Worm (Caenorhabditis elegans) whole organism, late embryonic: ENCODE data around the gene srf-3.
A peak's percentile ranks its signal among the peaks of the same experiment; 100 is the strongest.

ENCODE experiments used
- F13H6.1 ChIP-seq: sonication (generic microtip); optimal IDR thresholded peaks from 2 replicates; lab custom pipeline; 2016; ENCODE audit warnings: missing genetic modification characterization, missing compliant biosample characterization
- K02D7.2 ChIP-seq: sonication (generic microtip); optimal IDR thresholded peaks from 2 replicates; lab custom pipeline; 2017; ENCODE audit warnings: mild to moderate bottlenecking, missing genetic modification characterization, missing compliant biosample characterization
- K09A11.1 ChIP-seq: sonication (generic microtip); optimal IDR thresholded peaks from 2 replicates; lab custom pipeline; 2017; ENCODE audit warnings: antibody characterized with exemption, mild to moderate bottlenecking, missing genetic modification characterization, missing compliant biosample characterization; ENCODE audit not compliant: insufficient read depth
- Y22D7AL.16 ChIP-seq: sonication (generic microtip); optimal IDR thresholded peaks from 2 replicates; lab custom pipeline; 2016; ENCODE audit warnings: missing genetic modification characterization, missing compliant biosample characterization
- ceh-24 ChIP-seq: sonication (generic microtip); optimal IDR thresholded peaks from 2 replicates; lab custom pipeline; 2016; ENCODE audit warnings: mild to moderate bottlenecking, missing genetic modification characterization, missing compliant biosample characterization
- ceh-31 ChIP-seq: sonication (generic microtip); optimal IDR thresholded peaks from 2 replicates; lab custom pipeline; 2016; ENCODE audit warnings: missing genetic modification characterization, missing compliant biosample characterization
- ceh-34 ChIP-seq: sonication (generic microtip); optimal IDR thresholded peaks from 2 replicates; lab custom pipeline; 2016; ENCODE audit warnings: mild to moderate bottlenecking, missing genetic modification characterization, missing compliant biosample characterization
- ceh-48 ChIP-seq: sonication (generic microtip); optimal IDR thresholded peaks from 2 replicates; lab custom pipeline; 2016; ENCODE audit warnings: missing genetic modification characterization, inconsistent platforms, missing compliant biosample characterization
- ceh-6 ChIP-seq: fragments of 200-800 bp; sonication (Bioruptor generic); optimal IDR thresholded peaks from 2 replicates; lab custom pipeline; 2018; ENCODE audit warnings: mild to moderate bottlenecking, missing genetic modification characterization, missing compliant biosample characterization
- ceh-9 ChIP-seq: sonication (generic microtip); optimal IDR thresholded peaks from 2 replicates; lab custom pipeline; 2016; ENCODE audit warnings: mild to moderate bottlenecking, missing genetic modification characterization, inconsistent platforms, missing compliant biosample characterization
- dmd-4 ChIP-seq: sonication (generic microtip); optimal IDR thresholded peaks from 2 replicates; lab custom pipeline; 2016; ENCODE audit warnings: borderline replicate concordance, missing genetic modification characterization, missing compliant biosample characterization
- elt-2 ChIP-seq: sonication (generic microtip); optimal IDR thresholded peaks from 2 replicates; lab custom pipeline; 2016; ENCODE audit warnings: missing genetic modification reagents, missing genetic modification characterization, missing compliant biosample characterization
- elt-4 ChIP-seq: sonication (generic microtip); optimal IDR thresholded peaks from 2 replicates; lab custom pipeline; 2016; ENCODE audit warnings: missing genetic modification characterization, missing compliant biosample characterization
- eyg-1 ChIP-seq: sonication (generic microtip); optimal IDR thresholded peaks from 2 replicates; lab custom pipeline; 2016; ENCODE audit warnings: missing genotype, missing genetic modification characterization, missing compliant biosample characterization
- fkh-10 ChIP-seq: fragments of 150-350 bp; optimal IDR thresholded peaks from 2 replicates; lab custom pipeline; 2014; ENCODE audit warnings: missing biosample characterization, missing genetic modification reagents, missing genetic modification characterization
- hlh-13 ChIP-seq: fragments of 200-800 bp; sonication (Bioruptor generic); optimal IDR thresholded peaks from 2 replicates; lab custom pipeline; 2018; ENCODE audit warnings: mild to moderate bottlenecking, missing genetic modification characterization, missing compliant biosample characterization
- hlh-6 ChIP-seq: sonication (generic microtip); optimal IDR thresholded peaks from 2 replicates; lab custom pipeline; 2016; ENCODE audit warnings: missing genotype, missing genetic modification characterization, missing compliant biosample characterization
- hlh-8 ChIP-seq: sonication (generic microtip); optimal IDR thresholded peaks from 2 replicates; lab custom pipeline; 2016; ENCODE audit warnings: missing genotype, missing genetic modification characterization, missing compliant biosample characterization
- nfya-1 ChIP-seq: sonication (generic microtip); optimal IDR thresholded peaks from 2 replicates; lab custom pipeline; 2017; ENCODE audit warnings: missing genetic modification characterization, mild to moderate bottlenecking, missing compliant biosample characterization, antibody characterized with exemption, moderate library complexity
- pax-1 ChIP-seq: fragments of 150-350 bp; optimal IDR thresholded peaks from 2 replicates; lab custom pipeline; 2014; ENCODE audit warnings: missing biosample characterization, missing genetic modification characterization
- pros-1 ChIP-seq: fragments of 150-350 bp; optimal IDR thresholded peaks from 2 replicates; lab custom pipeline; 2014; ENCODE audit warnings: missing biosample characterization, missing genetic modification reagents, missing genetic modification characterization
- ref-2 ChIP-seq: sonication (generic microtip); optimal IDR thresholded peaks from 2 replicates; lab custom pipeline; 2016; ENCODE audit warnings: missing genetic modification characterization, missing compliant biosample characterization
- rnt-1 ChIP-seq: sonication (generic microtip); optimal IDR thresholded peaks from 2 replicates; lab custom pipeline; 2016; ENCODE audit warnings: missing genetic modification characterization, missing compliant biosample characterization
- sdc-2 ChIP-seq: sonication (generic microtip); optimal IDR thresholded peaks from 2 replicates; lab custom pipeline; 2016; ENCODE audit warnings: missing genotype, missing genetic modification characterization, missing compliant biosample characterization
- sox-2 ChIP-seq: fragments of 200-800 bp; sonication (Bioruptor generic); IDR thresholded peaks from 2 replicates; pipeline ENCODE4 v1.3.6; 2022; ENCODE audit warnings: missing genetic modification reagents, missing genetic modification characterization, missing compliant biosample characterization
- syd-9 ChIP-seq: sonication (generic microtip); optimal IDR thresholded peaks from 2 replicates; lab custom pipeline; 2016; ENCODE audit warnings: mild to moderate bottlenecking, missing genetic modification characterization, moderate library complexity, missing compliant biosample characterization
- tbx-2 ChIP-seq: sonication (generic microtip); optimal IDR thresholded peaks from 2 replicates; lab custom pipeline; 2016; ENCODE audit warnings: missing genetic modification characterization, missing compliant biosample characterization
- ttx-3 ChIP-seq: sonication (generic microtip); optimal IDR thresholded peaks from 2 replicates; lab custom pipeline; 2016; ENCODE audit warnings: missing genetic modification reagents, missing genetic modification characterization, missing compliant biosample characterization
- unc-55 ChIP-seq: sonication (generic microtip); optimal IDR thresholded peaks from 2 replicates; lab custom pipeline; 2017; ENCODE audit warnings: missing biosample characterization, missing genetic modification reagents, missing genetic modification characterization
- zip-5 ChIP-seq: sonication (generic microtip); optimal IDR thresholded peaks from 2 replicates; lab custom pipeline; 2016; ENCODE audit warnings: missing genetic modification characterization, missing compliant biosample characterization

The srf-3 gene

DNA sequence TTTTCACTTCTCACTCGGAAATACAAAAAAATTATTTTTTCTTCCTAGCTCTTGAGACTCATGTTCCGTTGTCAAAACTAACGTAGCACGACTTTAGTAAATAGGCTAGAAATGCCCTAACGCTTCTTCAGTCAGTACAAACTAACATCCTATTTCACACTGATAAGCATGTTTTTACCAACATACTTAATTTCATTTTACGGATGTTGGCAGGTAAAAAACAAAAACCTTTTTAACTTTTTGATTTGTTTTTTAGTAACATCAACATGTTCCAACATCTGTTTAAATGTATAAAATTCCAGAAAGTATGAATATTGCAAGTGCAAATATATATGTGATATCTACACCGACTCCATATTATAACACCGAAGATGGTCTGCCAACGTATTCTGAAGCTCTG is 51.0 kb downstream of the srf-3 start, which contains the start of gene K08D8.10:
TSS of gene K08D8.10 (plus strand) at position 301 of the 400 bp plus-strand sequence.
- TF ChIP-seq ceh-34 (tag; lab: Kevin White, UChicago) (no peak), hlh-6 (tag; lab: Kevin White, UChicago) (no peak), pros-1 (tag; lab: Kevin White, UChicago) (no peak), sdc-2 (tag; lab: Kevin White, UChicago) (no peak), K02D7.2 (no peak), sox-2 (no peak), Y22D7AL.16 (no peak), ceh-31 (no peak), K09A11.1 (tag; lab: Kevin White, UChicago) (no peak), hlh-13 (GFP tag; lab: Kevin White, UChicago) (no peak), ceh-9 (no peak), ceh-24 (no peak), pax-1 (no peak), ttx-3 (no peak), ceh-6 (GFP tag; lab: Kevin White, UChicago) (no peak), F13H6.1 (tag; lab: Kevin White, UChicago) (no peak), fkh-10 (GFP tag; lab: Kevin White, UChicago) (no peak)

DNA sequence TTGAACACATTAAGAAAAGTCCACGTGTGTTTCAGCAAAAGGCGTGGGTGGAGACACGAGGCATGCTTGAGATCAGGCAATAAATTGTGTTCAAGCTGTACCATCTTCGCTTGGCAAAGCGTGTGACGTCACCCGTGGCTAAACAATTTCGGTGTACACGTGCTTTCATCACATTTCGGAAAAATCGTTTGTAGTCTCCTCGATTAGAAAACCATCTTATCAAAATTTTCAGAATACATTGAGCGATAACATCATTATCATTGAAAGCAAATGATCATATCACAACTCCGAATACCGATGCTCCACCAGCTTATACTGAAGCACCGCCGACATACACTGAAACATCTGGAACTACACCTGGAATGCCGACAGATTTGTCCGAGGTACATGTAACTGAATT is 52.3 kb downstream of the srf-3 start:
- TF ChIP-seq elt-2 (tag; lab: Kevin White, UChicago) (peak; percentile 48), tbx-2 (no peak), ceh-24 (no peak), K02D7.2 (no peak), hlh-8 (no peak)

DNA sequence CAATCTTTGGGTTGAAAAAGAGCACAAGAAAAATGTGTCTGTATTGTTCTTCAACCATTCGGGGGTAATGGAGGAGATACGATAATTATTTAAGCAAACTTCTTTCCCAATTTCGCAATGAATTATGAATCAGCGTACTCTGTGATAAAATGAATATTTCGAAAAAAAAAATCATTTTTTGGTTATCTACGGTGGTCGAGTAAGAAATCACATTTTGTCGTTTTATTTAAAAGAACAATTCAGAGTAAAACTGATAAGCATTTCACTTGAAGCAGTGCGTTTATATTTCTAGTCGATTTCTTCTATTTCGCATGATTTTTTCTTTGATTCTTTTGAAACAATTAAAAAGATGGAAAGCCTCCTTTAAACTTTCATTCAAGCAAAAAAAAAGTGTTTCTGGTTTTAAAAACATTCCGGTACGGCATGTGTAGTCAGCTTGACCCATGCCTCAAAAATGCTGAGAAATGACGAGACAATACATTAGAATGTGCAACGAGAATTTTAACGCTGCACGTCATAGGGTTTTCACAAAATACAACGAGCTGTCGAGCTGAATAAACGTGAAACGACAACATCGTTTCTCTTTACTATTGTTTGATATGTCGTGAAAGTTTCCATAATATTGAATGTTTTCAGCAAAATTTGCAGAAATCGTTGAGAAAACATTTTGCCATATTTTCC is 53.3 kb downstream of the srf-3 start, which contains the start of gene K08D8.2:
TSS of gene K08D8.2 (plus strand) at position 631 of the 681 bp plus-strand sequence.
- TF ChIP-seq tbx-2, result no peak
- no peak for TF ChIP-seq syd-9 (tag; lab: Kevin White, UChicago)
- no peak for TF ChIP-seq ceh-9
- TF ChIP-seq ref-2 (tag; lab: Kevin White, UChicago), result no peak
- TF ChIP-seq elt-4, result no peak

DNA sequence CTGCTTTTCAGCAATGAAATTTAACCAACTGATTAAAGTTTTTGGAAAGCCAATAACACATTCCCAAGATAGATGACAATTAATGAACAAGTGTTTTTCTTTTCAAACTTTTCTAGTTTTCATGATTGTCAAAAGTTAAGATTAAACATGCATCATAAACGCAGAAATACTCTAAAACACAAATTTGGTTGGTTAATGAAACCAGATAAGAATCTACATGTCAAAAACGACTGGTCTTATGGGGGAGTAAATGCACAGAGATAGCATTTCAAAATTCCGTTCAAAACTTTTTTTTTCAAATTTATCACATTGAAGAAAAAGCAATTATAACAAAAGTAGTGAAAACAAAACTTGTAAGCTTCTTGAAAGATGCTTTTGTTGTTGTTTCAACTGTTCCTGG is 54.4 kb downstream of the srf-3 start:
- TF ChIP-seq zip-5 (tag; lab: Kevin White, UChicago) (no peak), ceh-48 (no peak), fkh-10 (GFP tag; lab: Kevin White, UChicago) (no peak), eyg-1 (tag; lab: Kevin White, UChicago) (no peak), dmd-4 (tag; lab: Kevin White, UChicago) (no peak), nfya-1 (no peak), unc-55 (GFP tag; lab: Kevin White, UChicago) (no peak), pros-1 (tag; lab: Kevin White, UChicago) (no peak), rnt-1 (tag; lab: Kevin White, UChicago) (no peak)
